Fruit fly (Drosophila melanogaster) whole organism, adult: ENCODE data around the gene nonC.

Source experiments
- CG11617 ChIP-seq: fragments of 200-800 bp; sonication (Bioruptor generic); optimal IDR thresholded peaks from 2 replicates; lab custom pipeline; 2017; ENCODE audit warnings: mild to moderate bottlenecking, missing biosample characterization, missing genetic modification reagents, missing genetic modification characterization
- CG12768 ChIP-seq: fragments of 200-800 bp; sonication (Bioruptor generic); optimal IDR thresholded peaks from 2 replicates; lab custom pipeline; 2017; ENCODE audit warnings: missing biosample characterization, missing genetic modification characterization, mild to moderate bottlenecking, moderate library complexity, missing genetic modification reagents
- CG14711 ChIP-seq: fragments of 200-800 bp; sonication (Bioruptor generic); optimal IDR thresholded peaks from 2 replicates; lab custom pipeline; 2018; ENCODE audit warnings: missing biosample characterization, mild to moderate bottlenecking, missing genetic modification characterization, moderate library complexity
- CG1620 ChIP-seq: fragments of 200-800 bp; sonication (Bioruptor generic); optimal IDR thresholded peaks from 2 replicates; lab custom pipeline; 2016; ENCODE audit warnings: missing biosample characterization, missing genetic modification characterization
- CG33017 ChIP-seq: fragments of 200-800 bp; sonication (Bioruptor generic); optimal IDR thresholded peaks from 2 replicates; lab custom pipeline; 2018; ENCODE audit warnings: missing biosample characterization, mild to moderate bottlenecking, missing genetic modification characterization, moderate library complexity
- CG5204 ChIP-seq: fragments of 200-800 bp; sonication (Bioruptor generic); optimal IDR thresholded peaks from 2 replicates; lab custom pipeline; 2016; ENCODE audit warnings: missing biosample characterization, missing genetic modification characterization
- CG7045 ChIP-seq: fragments of 200-800 bp; sonication (Bioruptor generic); optimal IDR thresholded peaks from 2 replicates; lab custom pipeline; 2017; ENCODE audit warnings: missing biosample characterization, mild to moderate bottlenecking, missing genetic modification characterization
- CG7101 ChIP-seq: fragments of 200-800 bp; sonication (Bioruptor generic); optimal IDR thresholded peaks from 2 replicates; lab custom pipeline; 2018; ENCODE audit warnings: missing biosample characterization, mild to moderate bottlenecking, missing genetic modification characterization, moderate library complexity
- Clk ChIP-seq: fragments of 200-800 bp; sonication (Bioruptor generic); optimal IDR thresholded peaks from 2 replicates; lab custom pipeline; 2017; ENCODE audit warnings: missing biosample characterization, missing genetic modification characterization
- Crg-1 ChIP-seq: fragments of 200-800 bp; sonication (Bioruptor generic); optimal IDR thresholded peaks from 2 replicates; lab custom pipeline; 2016; ENCODE audit warnings: missing biosample characterization, missing genetic modification characterization
- Hr96 ChIP-seq: fragments of 200-800 bp; sonication (Bioruptor generic); optimal IDR thresholded peaks from 2 replicates; lab custom pipeline; 2016; ENCODE audit warnings: missing biosample characterization, missing genetic modification characterization
- Mnt ChIP-seq: fragments of 200-800 bp; sonication (Bioruptor generic); optimal IDR thresholded peaks from 2 replicates; lab custom pipeline; 2016; ENCODE audit warnings: missing biosample characterization, mild to moderate bottlenecking, missing genetic modification characterization
- bab1 ChIP-seq: fragments of 200-800 bp; sonication (Bioruptor generic); optimal IDR thresholded peaks from 3 replicates; lab custom pipeline; 2019; ENCODE audit warnings: missing biosample characterization, mild to moderate bottlenecking, missing genetic modification characterization, moderate library complexity
- cic ChIP-seq: fragments of 200-800 bp; sonication (Bioruptor generic); optimal IDR thresholded peaks from 2 replicates; lab custom pipeline; 2017; ENCODE audit warnings: missing biosample characterization, mild to moderate bottlenecking, missing genetic modification characterization, moderate library complexity
- cnc ChIP-seq, 2 experiments: fragments of >200 bp; optimal IDR thresholded peaks; 2 replicates each; lab custom pipeline; 2017
- kay ChIP-seq: fragments of 200-800 bp; sonication (Bioruptor generic); peaks from one replicate; lab custom pipeline; 2016; ENCODE audit warnings: missing biosample characterization, missing genetic modification characterization, borderline replicate concordance
- ovo ChIP-seq: fragments of 200-800 bp; sonication (Bioruptor generic); optimal IDR thresholded peaks from 2 replicates; lab custom pipeline; 2016; ENCODE audit warnings: missing biosample characterization, missing genetic modification characterization
- pad ChIP-seq: fragments of 200-800 bp; sonication (Bioruptor generic); optimal IDR thresholded peaks from 3 replicates; lab custom pipeline; 2017; ENCODE audit warnings: missing biosample characterization, missing genetic modification characterization, mild to moderate bottlenecking, moderate library complexity, missing genetic modification reagents
- tj ChIP-seq: fragments of 200-800 bp; sonication (Bioruptor generic); optimal IDR thresholded peaks from 3 replicates; lab custom pipeline; 2017; ENCODE audit warnings: missing biosample characterization, mild to moderate bottlenecking, missing genetic modification characterization, moderate library complexity
- toe ChIP-seq: fragments of 200-800 bp; sonication (Bioruptor generic); optimal IDR thresholded peaks from 2 replicates; lab custom pipeline; 2016; ENCODE audit warnings: missing biosample characterization, missing genetic modification characterization

Gene nonC

DNA sequence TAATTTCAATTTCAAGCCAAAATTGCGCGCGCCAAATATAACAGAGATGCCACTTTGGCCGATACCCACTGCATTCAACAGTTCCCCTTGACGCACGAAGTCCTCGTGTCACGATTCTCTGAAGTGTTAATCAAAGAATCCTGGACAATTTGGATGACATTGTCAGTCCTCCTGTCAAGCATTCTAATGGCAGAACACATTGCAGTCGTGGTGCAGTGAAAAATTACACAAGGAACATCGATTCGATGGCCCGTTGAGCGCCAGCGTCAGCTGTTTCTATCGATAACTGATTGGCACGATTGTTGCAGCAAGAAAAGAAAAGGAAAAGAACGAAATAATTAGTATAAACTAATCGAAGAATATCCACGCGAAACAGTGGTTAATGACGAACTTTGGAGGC is at the start of gene nonC:
Gene nonC, plus strand, starts transcription at position 294 of the 400 bp plus-strand sequence.
- TF ChIP-seq Mnt (GFP tag; lab: Kevin White, UChicago) (peak; percentile 21), CG7101 (tag; lab: Kevin White, UChicago) (no peak), CG7045 (GFP tag; lab: Kevin White, UChicago) (no peak), CG33017 (tag; lab: Kevin White, UChicago) (no peak), CG5204 (GFP tag; lab: Kevin White, UChicago) (no peak), Crg-1 (GFP tag; lab: Kevin White, UChicago) (no peak), Clk (no peak), toe (no peak), CG11617 (no peak), CG14711 (tag; lab: Kevin White, UChicago) (no peak), bab1 (GFP tag; lab: Kevin White, UChicago) (peak; percentile 65), pad (GFP tag; lab: Kevin White, UChicago) (peak; percentile 24), kay (GFP tag; lab: Kevin White, UChicago) (no peak), Hr96 (GFP tag; lab: Kevin White, UChicago) (no peak), ovo (GFP tag; lab: Kevin White, UChicago) (no peak), CG1620 (GFP tag; lab: Kevin White, UChicago) (peak; percentile 6)

DNA sequence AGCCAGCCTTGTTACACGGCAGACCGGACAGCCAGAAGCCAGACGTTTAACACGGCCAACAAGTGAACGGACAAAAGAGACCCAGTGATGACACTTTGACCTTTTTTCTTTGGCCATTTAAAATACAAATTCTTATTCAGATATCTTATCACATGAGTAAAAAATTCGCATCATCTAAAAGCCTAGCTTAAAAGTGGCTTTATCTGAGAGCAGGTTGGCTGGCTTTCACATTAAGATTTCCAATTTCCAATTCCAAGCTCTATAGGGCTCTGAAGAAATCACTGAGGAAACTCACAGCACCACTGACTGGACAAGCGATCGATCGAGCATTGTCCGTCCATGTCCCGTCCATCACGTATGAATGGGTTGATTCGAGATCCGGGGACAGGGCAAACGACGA is 48.7 kb upstream of the nonC start:
- TF ChIP-seq kay (GFP tag; lab: Kevin White, UChicago) = no peak
- TF ChIP-seq toe = no peak
- TF ChIP-seq CG7045 (GFP tag; lab: Kevin White, UChicago) = no peak
- no peak for TF ChIP-seq Mnt (GFP tag; lab: Kevin White, UChicago)
- TF ChIP-seq CG5204 (GFP tag; lab: Kevin White, UChicago) = no peak
- no peak for TF ChIP-seq CG14711 (tag; lab: Kevin White, UChicago)
- no peak for TF ChIP-seq Crg-1 (GFP tag; lab: Kevin White, UChicago)
- TF ChIP-seq ovo (GFP tag; lab: Kevin White, UChicago) = no peak
- TF ChIP-seq CG33017 (tag; lab: Kevin White, UChicago) = no peak
- no peak for TF ChIP-seq tj (GFP tag; lab: Kevin White, UChicago)
- TF ChIP-seq CG12768 = no peak
- no peak for TF ChIP-seq pad (GFP tag; lab: Kevin White, UChicago)
- TF ChIP-seq cic = no peak
- TF ChIP-seq bab1 (GFP tag; lab: Kevin White, UChicago) = no peak
- TF ChIP-seq Clk = no peak
- TF ChIP-seq cnc (optimal IDR thresholded peaks at IDR 0.05; lab: Kevin White, UChicago) = no peak
- TF ChIP-seq CG11617 = no peak
- TF ChIP-seq Hr96 (GFP tag; lab: Kevin White, UChicago) = no peak

DNA sequence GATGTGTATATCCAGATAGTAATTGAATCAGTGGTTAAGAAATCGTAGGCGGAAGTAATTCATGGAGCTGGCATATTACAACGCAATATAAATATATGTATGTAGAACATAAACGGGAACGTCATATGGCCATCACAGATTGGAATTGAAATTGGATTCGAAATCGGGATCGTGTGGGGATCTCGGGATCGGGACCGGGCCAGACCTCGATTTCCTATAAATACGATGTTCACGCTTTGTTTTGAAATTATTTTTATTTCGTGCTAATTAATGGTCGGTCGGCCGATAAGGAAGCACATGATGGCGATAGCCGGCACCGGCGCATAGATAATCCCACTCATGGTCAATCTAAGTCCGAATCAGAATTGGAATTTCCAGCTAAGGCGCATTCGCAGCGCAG is 48.0 kb upstream of the nonC start:
- TF ChIP-seq CG11617 (no peak), Hr96 (GFP tag; lab: Kevin White, UChicago) (no peak), CG5204 (GFP tag; lab: Kevin White, UChicago) (no peak), CG14711 (tag; lab: Kevin White, UChicago) (no peak), kay (GFP tag; lab: Kevin White, UChicago) (no peak), Clk (no peak)

DNA sequence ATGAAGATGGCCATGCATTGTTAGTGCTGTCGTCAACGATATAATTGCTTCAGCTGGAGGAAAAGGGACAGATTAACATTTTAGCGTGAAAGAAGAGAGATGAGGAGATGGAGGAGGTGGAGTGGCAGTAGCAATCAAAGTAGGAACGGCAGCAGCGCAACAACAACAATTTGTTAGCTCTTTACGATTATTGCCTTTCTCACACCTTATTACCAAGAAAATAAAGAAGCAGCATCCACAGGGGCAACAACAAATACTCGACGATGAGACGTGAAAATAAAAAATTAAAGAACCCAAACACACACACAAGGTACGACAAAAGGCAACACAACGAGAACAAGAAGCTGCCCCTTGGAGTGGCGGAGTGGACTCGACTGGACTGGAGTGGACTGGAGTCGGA is 47.4 kb upstream of the nonC start:
- TF ChIP-seq Crg-1 (GFP tag; lab: Kevin White, UChicago) (no peak), Clk (no peak), CG11617 (no peak), Mnt (GFP tag; lab: Kevin White, UChicago) (no peak), Hr96 (GFP tag; lab: Kevin White, UChicago) (no peak), toe (no peak), cic (no peak), bab1 (GFP tag; lab: Kevin White, UChicago) (no peak), CG33017 (tag; lab: Kevin White, UChicago) (no peak), pad (GFP tag; lab: Kevin White, UChicago) (no peak), CG7101 (tag; lab: Kevin White, UChicago) (no peak)

DNA sequence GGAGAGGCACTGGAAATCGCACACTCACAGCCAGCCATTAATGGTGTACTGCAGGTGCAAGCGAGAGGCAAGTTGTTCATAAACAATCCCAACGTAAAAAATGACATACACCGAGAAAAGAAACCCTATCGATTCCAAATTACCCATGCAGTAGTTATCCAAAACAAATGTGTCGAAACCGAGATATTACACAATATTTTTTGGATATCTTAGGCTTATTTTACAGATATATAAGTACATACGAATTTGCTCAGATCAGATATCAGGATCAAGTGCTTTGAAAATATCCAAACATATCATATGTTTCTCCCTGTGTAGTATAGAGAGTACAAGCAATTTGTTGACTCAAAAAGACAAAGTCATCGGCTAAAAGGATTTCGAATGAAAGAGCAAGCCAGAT is 46.9 kb upstream of the nonC start:
- TF ChIP-seq tj (GFP tag; lab: Kevin White, UChicago) (no peak), CG12768 (no peak), CG7101 (tag; lab: Kevin White, UChicago) (no peak)

DNA sequence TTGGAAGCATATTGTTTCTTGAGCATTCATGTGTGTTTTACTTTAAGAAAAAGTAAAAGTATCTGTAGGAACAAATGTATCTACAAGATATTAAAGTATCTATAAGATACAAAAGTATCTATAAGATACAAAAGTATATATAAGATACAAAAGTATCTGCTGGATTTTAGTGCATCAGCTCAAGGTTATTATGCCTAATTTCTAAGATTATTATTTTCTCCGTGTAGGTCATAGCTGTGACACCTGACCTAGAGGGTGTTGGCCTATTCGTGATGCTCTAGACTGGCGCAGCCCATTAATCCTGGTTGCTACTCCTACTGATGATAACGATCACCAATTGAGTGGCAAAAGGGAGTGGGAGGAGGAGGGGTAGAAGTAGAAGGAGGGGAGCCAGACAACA is 46.2 kb upstream of the nonC start:
- TF ChIP-seq CG1620 (GFP tag; lab: Kevin White, UChicago) = no peak
- no peak for TF ChIP-seq CG12768
- TF ChIP-seq toe = no peak
- no peak for TF ChIP-seq Mnt (GFP tag; lab: Kevin White, UChicago)
- no peak for TF ChIP-seq CG33017 (tag; lab: Kevin White, UChicago)
- TF ChIP-seq Crg-1 (GFP tag; lab: Kevin White, UChicago) = no peak
- no peak for TF ChIP-seq kay (GFP tag; lab: Kevin White, UChicago)
- TF ChIP-seq pad (GFP tag; lab: Kevin White, UChicago) = no peak
- no peak for TF ChIP-seq CG7045 (GFP tag; lab: Kevin White, UChicago)

DNA sequence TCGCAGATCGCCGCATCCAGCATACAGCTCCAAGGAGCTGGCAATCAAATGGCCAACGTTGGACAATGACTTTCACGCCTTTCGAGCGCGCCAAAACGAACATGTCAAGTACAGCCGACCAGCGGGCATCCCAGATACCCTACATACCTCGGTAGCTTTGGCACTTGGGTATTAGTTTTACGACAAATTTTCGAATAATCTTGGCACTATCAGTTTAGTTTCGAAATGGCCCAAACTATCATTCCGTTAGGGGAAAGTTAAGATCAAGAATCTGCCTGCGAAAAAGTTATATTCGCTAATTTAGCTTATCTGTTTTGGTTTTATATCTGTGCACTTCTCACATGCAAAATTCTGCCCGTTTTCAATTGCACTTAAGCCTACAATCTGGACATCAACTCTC is 45.5 kb upstream of the nonC start:
- TF ChIP-seq CG11617 = no peak
- TF ChIP-seq bab1 (GFP tag; lab: Kevin White, UChicago) = no peak
- TF ChIP-seq ovo (GFP tag; lab: Kevin White, UChicago) = no peak
- no peak for TF ChIP-seq tj (GFP tag; lab: Kevin White, UChicago)
- no peak for TF ChIP-seq CG7101 (tag; lab: Kevin White, UChicago)
- no peak for TF ChIP-seq Clk
- TF ChIP-seq CG1620 (GFP tag; lab: Kevin White, UChicago) = no peak
